Worm (Caenorhabditis elegans): ENCODE data around the gene C25E10.8.

DNA sequence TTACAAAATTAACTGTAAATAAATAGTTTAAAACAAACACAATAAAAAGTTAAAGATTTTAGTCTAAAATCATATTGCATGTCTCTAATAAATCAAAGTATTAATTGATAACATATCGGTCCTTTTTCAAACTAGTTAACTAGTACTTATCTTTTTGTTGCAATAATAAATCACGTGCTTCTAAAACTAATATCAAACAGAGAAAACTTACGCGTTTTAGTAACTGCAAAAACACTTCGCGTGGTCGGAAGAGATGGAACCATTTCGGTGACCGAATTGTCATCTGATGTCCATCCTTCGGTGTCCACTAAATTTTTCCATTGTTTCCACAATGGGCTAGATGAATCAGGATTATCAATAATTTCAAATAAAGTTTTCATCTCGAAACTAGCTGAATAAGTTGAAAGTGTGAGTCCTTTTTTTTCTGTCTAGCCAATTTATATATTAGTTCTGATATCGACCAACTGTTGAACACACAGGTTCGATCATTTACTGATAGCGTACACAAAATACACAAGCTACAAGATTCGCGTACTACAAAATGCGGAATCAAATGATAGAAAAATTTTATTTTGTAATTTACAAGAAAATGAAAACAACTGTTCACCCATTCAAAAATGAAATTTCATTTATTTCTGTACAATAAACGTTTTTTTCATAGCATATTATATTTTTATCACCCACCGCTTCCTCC, 44.6 kb upstream of the C25E10.8 start, which contains the start of gene F21C10.9:
- TF ChIP-seq duxl-1 (tag; optimal IDR thresholded peaks at IDR 0.05; ENCODE audit: poor library complexity) = no peak
- no peak for TF ChIP-seq ceh-28 (tag; optimal IDR thresholded peaks at IDR 0.05)
